In genomic region chrIII:6116281-6116886, ce11 we compare ENCODE assay signal across 5 worm cellular contexts.
TF ChIP-seq lines count a peak whose summit lies in the region.

TSS of gene nmt-1 (minus strand) at chrIII:6116331.

TF ChIP-seq in whole organism, L1 larva, 84 proteins besides CTCF, POLR2A, EP300 and RAD21 (continued from another document and continues in another):
- TF ChIP-seq efl-1 (optimal IDR thresholded peaks at IDR 0.05; lab: Kevin White, UChicago) = peak; percentile 64 to 73
- TF ChIP-seq efl-1 (GFP tag; optimal IDR thresholded peaks at IDR 0.05 in 1 of 2; lab: Kevin White, UChicago) = peak; percentile 63 to 95
- TF ChIP-seq lin-14 (GFP tag; optimal IDR thresholded peaks at IDR 0.05; lab: Kevin White, UChicago) = no peak
- TF ChIP-seq lir-3 (tag; optimal IDR thresholded peaks at IDR 0.05; lab: Kevin White, UChicago; ENCODE audit: poor library complexity) = peak; percentile 15
- TF ChIP-seq mep-1 (tag; optimal IDR thresholded peaks at IDR 0.05; lab: Kevin White, UChicago) = peak; percentile 72
- TF ChIP-seq pag-3 (tag; optimal IDR thresholded peaks at IDR 0.05; lab: Kevin White, UChicago; ENCODE audit: borderline replicate concordance, insufficient read depth) = no peak
- peak; percentile 45 for TF ChIP-seq C16A3.4 (tag; optimal IDR thresholded peaks at IDR 0.05; lab: Kevin White, UChicago)
- TF ChIP-seq alr-1 (tag; optimal IDR thresholded peaks at IDR 0.05; lab: Kevin White, UChicago; ENCODE audit: borderline replicate concordance) = no peak
- no peak for TF ChIP-seq C34B4.2 (tag; optimal IDR thresholded peaks at IDR 0.05; lab: Kevin White, UChicago)
- TF ChIP-seq unc-86 (tag; optimal IDR thresholded peaks at IDR 0.05; lab: Kevin White, UChicago) = peak; percentile 29
- no peak for TF ChIP-seq aha-1 (tag; optimal IDR thresholded peaks at IDR 0.05; lab: Kevin White, UChicago)
- TF ChIP-seq snu-23 (GFP tag; optimal IDR thresholded peaks at IDR 0.05; lab: Kevin White, UChicago) = peak; percentile 69
- no peak for TF ChIP-seq ceh-8 (GFP tag; optimal IDR thresholded peaks at IDR 0.05; lab: Kevin White, UChicago)
- peak; percentile 1 for TF ChIP-seq blmp-1 (tag; optimal IDR thresholded peaks at IDR 0.05; lab: Kevin White, UChicago)
- no peak for TF ChIP-seq nhr-85 (tag; lab: Kevin White, UChicago)
- peak; percentile 56 to 66 for TF ChIP-seq lin-35 (GFP tag; optimal IDR thresholded peaks at IDR 0.05; lab: Kevin White, UChicago)
- peak; percentile 6 for TF ChIP-seq lin-39 (tag; optimal IDR thresholded peaks at IDR 0.05; lab: Kevin White, UChicago)
- no peak for TF ChIP-seq fos-1 (tag; optimal IDR thresholded peaks at IDR 0.05; lab: Kevin White, UChicago)
- peak in 2 of 6 experiments; percentile 2 to 3 for TF ChIP-seq elt-3 (tag; optimal IDR thresholded peaks at IDR 0.05; lab: Kevin White, UChicago)
- peak; percentile 54 for TF ChIP-seq rnt-1 (tag; optimal IDR thresholded peaks at IDR 0.05; lab: Kevin White, UChicago)
- peak; percentile 50 to 69 (median 68) for TF ChIP-seq dpl-1 (GFP tag; optimal IDR thresholded peaks at IDR 0.05; lab: Kevin White, UChicago)
- TF ChIP-seq snpc-4 (tag; optimal IDR thresholded peaks at IDR 0.05; lab: Kevin White, UChicago) = no peak
- peak; percentile 48 for TF ChIP-seq xbp-1 (tag; optimal IDR thresholded peaks at IDR 0.05; lab: Kevin White, UChicago)
- TF ChIP-seq nhr-20 (tag; optimal IDR thresholded peaks at IDR 0.05; lab: Kevin White, UChicago) = peak; percentile 48
- TF ChIP-seq mef-2 (tag; optimal IDR thresholded peaks at IDR 0.05; lab: Kevin White, UChicago) = no peak
- TF ChIP-seq zag-1 (tag; optimal IDR thresholded peaks at IDR 0.05; lab: Kevin White, UChicago) = no peak

TF ChIP-seq in whole organism, L2 larva, 48 proteins besides CTCF, POLR2A, EP300 and RAD21 (continued from another document):
- TF ChIP-seq ztf-4 (tag; optimal IDR thresholded peaks at IDR 0.05; lab: Kevin White, UChicago) (no peak), C34F6.9 (tag; optimal IDR thresholded peaks at IDR 0.05; lab: Kevin White, UChicago) (peak; percentile 60), unc-39 (tag; optimal IDR thresholded peaks at IDR 0.05; lab: Kevin White, UChicago) (no peak), ztf-1 (GFP tag; conservative IDR thresholded peaks at IDR 0.05; lab: Robert Waterston, UW) (no peak), R02D3.7 (tag; optimal IDR thresholded peaks at IDR 0.05; lab: Kevin White, UChicago) (no peak), snpc-4 (tag; optimal IDR thresholded peaks at IDR 0.05; lab: Kevin White, UChicago) (no peak), nhr-25 (tag; optimal IDR thresholded peaks at IDR 0.05; lab: Kevin White, UChicago) (peak; percentile 42), nhr-237 (tag; optimal IDR thresholded peaks at IDR 0.05; lab: Kevin White, UChicago) (no peak), ZK546.5 (tag; optimal IDR thresholded peaks at IDR 0.05; lab: Kevin White, UChicago) (no peak), sma-3 (GFP tag; optimal IDR thresholded peaks at IDR 0.05; lab: Kevin White, UChicago) (peak; percentile 0), lsy-2 (tag; optimal IDR thresholded peaks at IDR 0.05; lab: Kevin White, UChicago) (peak; percentile 49 to 72), gmeb-1 (tag; optimal IDR thresholded peaks at IDR 0.05; lab: Kevin White, UChicago) (peak; percentile 46), aly-2 (tag; optimal IDR thresholded peaks at IDR 0.05; lab: Kevin White, UChicago) (no peak), egl-27 (tag; optimal IDR thresholded peaks at IDR 0.05; lab: Kevin White, UChicago) (no peak)

TF ChIP-seq in whole organism, L3 larva, 47 proteins besides CTCF, POLR2A, EP300 and RAD21 (continued from another document):
- no peak for TF ChIP-seq mdl-1 (tag; optimal IDR thresholded peaks at IDR 0.05; lab: Kevin White, UChicago)
- peak; percentile 42 for TF ChIP-seq nfya-1 (tag; optimal IDR thresholded peaks at IDR 0.05; lab: Kevin White, UChicago; ENCODE audit: insufficient read depth)
- TF ChIP-seq pqm-1 (tag; optimal IDR thresholded peaks at IDR 0.05; lab: Kevin White, UChicago) = no peak
- no peak for TF ChIP-seq R02D3.7 (tag; optimal IDR thresholded peaks at IDR 0.05; lab: Kevin White, UChicago)
- TF ChIP-seq nhr-11 (tag; optimal IDR thresholded peaks at IDR 0.05; lab: Kevin White, UChicago) = no peak
- no peak for TF ChIP-seq ceh-82 (tag; optimal IDR thresholded peaks at IDR 0.05; lab: Kevin White, UChicago)
- peak; percentile 7 for TF ChIP-seq lin-39 (tag; optimal IDR thresholded peaks at IDR 0.05; lab: Kevin White, UChicago)
- no peak for TF ChIP-seq egl-5 (tag; optimal IDR thresholded peaks at IDR 0.05; lab: Kevin White, UChicago)
- TF ChIP-seq elt-2 (tag; optimal IDR thresholded peaks at IDR 0.05; lab: Kevin White, UChicago) = no peak
- TF ChIP-seq ceh-28 (tag; optimal IDR thresholded peaks at IDR 0.05; lab: Kevin White, UChicago) = no peak
- no peak for TF ChIP-seq ztf-4 (tag; optimal IDR thresholded peaks at IDR 0.05; lab: Kevin White, UChicago)
- no peak for TF ChIP-seq zag-1 (tag; optimal IDR thresholded peaks at IDR 0.05; lab: Kevin White, UChicago)
- no peak for TF ChIP-seq nhr-23 (tag; optimal IDR thresholded peaks at IDR 0.05; lab: Kevin White, UChicago)
- TF ChIP-seq fos-1 (tag; optimal IDR thresholded peaks at IDR 0.05; lab: Kevin White, UChicago) = no peak
- no peak for TF ChIP-seq nhr-77 (tag; optimal IDR thresholded peaks at IDR 0.05; lab: Kevin White, UChicago)
- TF ChIP-seq lin-15B (tag; optimal IDR thresholded peaks at IDR 0.05; lab: Kevin White, UChicago) = peak; percentile 28
- TF ChIP-seq tbx-2 (tag; optimal IDR thresholded peaks at IDR 0.05; lab: Kevin White, UChicago) = no peak
- TF ChIP-seq eor-1 (tag; optimal IDR thresholded peaks at IDR 0.05; lab: Kevin White, UChicago) = no peak
- TF ChIP-seq daf-12 (tag; optimal IDR thresholded peaks at IDR 0.05; lab: Kevin White, UChicago) = no peak
- TF ChIP-seq nhr-67 (tag; optimal IDR thresholded peaks at IDR 0.05; lab: Kevin White, UChicago) = no peak
- no peak for TF ChIP-seq elt-1 (tag; optimal IDR thresholded peaks at IDR 0.05; lab: Kevin White, UChicago)
- TF ChIP-seq snpc-4 (tag; optimal IDR thresholded peaks at IDR 0.05; lab: Kevin White, UChicago) = no peak
- no peak for TF ChIP-seq ama-1 (optimal IDR thresholded peaks at IDR 0.05; lab: Kevin White, UChicago)
- no peak for TF ChIP-seq fkh-10 (GFP tag; optimal IDR thresholded peaks at IDR 0.05; lab: Kevin White, UChicago)
- peak; percentile 54 for TF ChIP-seq nhr-25 (tag; optimal IDR thresholded peaks at IDR 0.05; lab: Kevin White, UChicago)
- TF ChIP-seq egl-27 (tag; optimal IDR thresholded peaks at IDR 0.05; lab: Kevin White, UChicago) = no peak
- peak; percentile 76 for TF ChIP-seq hmg-11 (tag; optimal IDR thresholded peaks at IDR 0.05; lab: Kevin White, UChicago)
- TF ChIP-seq nhr-28 (tag; optimal IDR thresholded peaks at IDR 0.05; lab: Kevin White, UChicago) = no peak
- no peak for TF ChIP-seq unc-39 (tag; optimal IDR thresholded peaks at IDR 0.05; lab: Kevin White, UChicago)
- no peak for TF ChIP-seq nhr-76 (tag; optimal IDR thresholded peaks at IDR 0.05; lab: Kevin White, UChicago)
- no peak for TF ChIP-seq ceh-16 (tag; optimal IDR thresholded peaks at IDR 0.05; lab: Kevin White, UChicago)
- no peak for TF ChIP-seq ceh-9 (tag; optimal IDR thresholded peaks at IDR 0.05; lab: Kevin White, UChicago)
- no peak for TF ChIP-seq nhr-43 (tag; optimal IDR thresholded peaks at IDR 0.05; lab: Kevin White, UChicago; ENCODE audit: poor library complexity, severe bottlenecking)
- no peak for TF ChIP-seq aly-2 (tag; optimal IDR thresholded peaks at IDR 0.05; lab: Kevin White, UChicago)

TF ChIP-seq in whole organism, late embryonic, 69 proteins besides CTCF, POLR2A, EP300 and RAD21 (continued from another document):
- TF ChIP-seq sox-2 (GFP tag; IDR thresholded peaks at IDR 0.05; lab: Robert Waterston, UW) = no peak
- no peak for TF ChIP-seq elt-4 (tag; optimal IDR thresholded peaks at IDR 0.05; lab: Kevin White, UChicago)
- no peak for TF ChIP-seq fkh-6 (tag; optimal IDR thresholded peaks at IDR 0.05; lab: Kevin White, UChicago)
- TF ChIP-seq tbx-7 (tag; optimal IDR thresholded peaks at IDR 0.05; lab: Kevin White, UChicago) = no peak
- TF ChIP-seq mec-3 (tag; optimal IDR thresholded peaks at IDR 0.05; lab: Kevin White, UChicago; ENCODE audit: borderline replicate concordance) = no peak
- no peak for TF ChIP-seq ceh-19 (GFP tag; optimal IDR thresholded peaks at IDR 0.05; lab: Kevin White, UChicago)

TF ChIP-seq in whole organism, young adult, 124 proteins besides CTCF, POLR2A, EP300 and RAD21 (continued from another document):
- peak; percentile 25 for TF ChIP-seq snpc-1.1 (tag; optimal IDR thresholded peaks at IDR 0.05; lab: Kevin White, UChicago; ENCODE audit: insufficient read depth)
- TF ChIP-seq ceh-91 (GFP tag; IDR thresholded peaks at IDR 0.05; lab: Robert Waterston, UW) = no peak
- no peak for TF ChIP-seq let-526 (GFP tag; IDR thresholded peaks at IDR 0.05; lab: Robert Waterston, UW)
- no peak for TF ChIP-seq madf-8 (GFP tag; conservative IDR thresholded peaks at IDR 0.05; lab: Robert Waterston, UW)
- TF ChIP-seq him-1 (tag; optimal IDR thresholded peaks at IDR 0.05; lab: Kevin White, UChicago) = no peak
- TF ChIP-seq pha-4 (tag; optimal IDR thresholded peaks at IDR 0.05; lab: Kevin White, UChicago) = no peak
- TF ChIP-seq F23B12.7 (tag; optimal IDR thresholded peaks at IDR 0.05; lab: Kevin White, UChicago; ENCODE audit: insufficient read depth) = no peak
- TF ChIP-seq lin-40 (tag; optimal IDR thresholded peaks at IDR 0.05; lab: Kevin White, UChicago) = no peak
- 0 out of 2 replicates have a peak, but pooled peaks have one; percentile 10 for TF ChIP-seq dox-1 (GFP tag; IDR thresholded peaks at IDR 0.05; lab: Robert Waterston, UW)
- TF ChIP-seq ztf-22 (GFP tag; optimal IDR thresholded peaks at IDR 0.05; lab: Kevin White, UChicago) = no peak
- no peak for TF ChIP-seq ztf-3 (GFP tag; optimal IDR thresholded peaks at IDR 0.05; lab: Kevin White, UChicago)
- TF ChIP-seq akir-1 (GFP tag; optimal IDR thresholded peaks at IDR 0.05; lab: Kevin White, UChicago) = no peak
- TF ChIP-seq efl-1 (GFP tag; optimal IDR thresholded peaks at IDR 0.05; lab: Kevin White, UChicago) = no peak
- TF ChIP-seq B0035.1 (tag; optimal IDR thresholded peaks at IDR 0.05; lab: Kevin White, UChicago) = no peak
- TF ChIP-seq hmg-1.2 (GFP tag; IDR thresholded peaks at IDR 0.05; lab: Robert Waterston, UW) = peak; percentile 90
- peak; percentile 30 for TF ChIP-seq lsl-1 (GFP tag; optimal IDR thresholded peaks at IDR 0.05; lab: Kevin White, UChicago)
- no peak for TF ChIP-seq ets-4 (GFP tag; optimal IDR thresholded peaks at IDR 0.05; lab: Kevin White, UChicago)
- no peak for TF ChIP-seq hrde-1 (tag; optimal IDR thresholded peaks at IDR 0.05; lab: Kevin White, UChicago; ENCODE audit: borderline replicate concordance)
- no peak for TF ChIP-seq nhr-120 (GFP tag; IDR thresholded peaks at IDR 0.05; lab: Robert Waterston, UW)
TF ChIP-seq in whole organism, young adult: peak in this region for 7.
